Worm (Caenorhabditis elegans) whole organism, late embryonic: ENCODE results near the gene ceh-43.

Experiments
- K09A11.1 ChIP-seq: sonication (generic microtip); optimal IDR thresholded peaks from 2 replicates; lab custom pipeline; 2017; ENCODE audit warnings: antibody characterized with exemption, mild to moderate bottlenecking, missing genetic modification characterization, missing compliant biosample characterization; ENCODE audit not compliant: insufficient read depth
- ama-1 ChIP-seq: fragments of 150-350 bp; optimal IDR thresholded peaks from 2 replicates; lab custom pipeline; 2014
- ceh-30 ChIP-seq: fragments of 150-350 bp; optimal IDR thresholded peaks from 2 replicates; lab custom pipeline; 2014; ENCODE audit warnings: missing biosample characterization, missing genetic modification characterization
- eyg-1 ChIP-seq: sonication (generic microtip); optimal IDR thresholded peaks from 2 replicates; lab custom pipeline; 2016; ENCODE audit warnings: missing genotype, missing genetic modification characterization, missing compliant biosample characterization
- fkh-6 ChIP-seq: sonication (generic microtip); optimal IDR thresholded peaks from 2 replicates; lab custom pipeline; 2016; ENCODE audit warnings: missing genetic modification characterization, missing compliant biosample characterization
- sox-2 ChIP-seq: fragments of 200-800 bp; sonication (Bioruptor generic); IDR thresholded peaks from 2 replicates; pipeline ENCODE4 v1.3.6; 2022; ENCODE audit warnings: missing genetic modification reagents, missing genetic modification characterization, missing compliant biosample characterization
- tbx-7 ChIP-seq: sonication (generic microtip); optimal IDR thresholded peaks from 2 replicates; lab custom pipeline; 2016; ENCODE audit warnings: missing genotype, missing genetic modification characterization, missing compliant biosample characterization
- ttx-3 ChIP-seq: sonication (generic microtip); optimal IDR thresholded peaks from 2 replicates; lab custom pipeline; 2016; ENCODE audit warnings: missing genetic modification reagents, missing genetic modification characterization, missing compliant biosample characterization

ce11 chrIII:4491164-4492144 lies 41.7 kb upstream of the ceh-43 start:
- no peak for TF ChIP-seq sox-2 (GFP tag; lab: Robert Waterston, UW)
- no peak for TF ChIP-seq eyg-1 (tag; lab: Kevin White, UChicago)
- no peak for TF ChIP-seq ttx-3
- TF ChIP-seq K09A11.1 = no peak
- no peak for TF ChIP-seq ama-1 (lab: Kevin White, UChicago)
- no peak for TF ChIP-seq fkh-6 (tag; lab: Kevin White, UChicago)
- no peak for TF ChIP-seq tbx-7 (tag; lab: Kevin White, UChicago)
- TF ChIP-seq ceh-30 (tag; lab: Kevin White, UChicago) = no peak
